Fruit fly (Drosophila melanogaster) whole organism, embryonic: ENCODE data around the gene sra.

Experiments
- CG10209 ChIP-seq: fragments of 200-800 bp; sonication (Bioruptor generic); optimal IDR thresholded peaks from 3 replicates; lab custom pipeline; 2017; ENCODE audit warnings: missing biosample characterization, mild to moderate bottlenecking, missing genetic modification characterization, missing genetic modification reagents
- CG15269 ChIP-seq: fragments of 200-800 bp; sonication (Bioruptor generic); optimal IDR thresholded peaks from 2 replicates; lab custom pipeline; 2018; ENCODE audit warnings: missing biosample characterization, mild to moderate bottlenecking, missing genetic modification characterization, moderate library complexity
- CG2712 ChIP-seq: fragments of 200-800 bp; optimal IDR thresholded peaks from 3 replicates; lab custom pipeline; 2019; ENCODE audit warnings: missing biosample characterization, mild to moderate bottlenecking, missing genetic modification characterization, moderate library complexity
- CG34422 ChIP-seq: fragments of 200-800 bp; sonication (Bioruptor generic); IDR thresholded peaks from 3 replicates; pipeline ENCODE4 v1.3.6; 2022; ENCODE audit warnings: missing biosample characterization, missing genetic modification characterization
- CG6854 ChIP-seq: fragments of 200-800 bp; sonication (Bioruptor generic); optimal IDR thresholded peaks from 3 replicates; lab custom pipeline; 2017; ENCODE audit warnings: missing biosample characterization, mild to moderate bottlenecking, missing genetic modification characterization
- CTCF ChIP-seq: fragments of 200-800 bp; sonication (Bioruptor generic); optimal IDR thresholded peaks from 2 replicates; lab custom pipeline; 2017; ENCODE audit warnings: missing biosample characterization, mild to moderate bottlenecking, missing genetic modification characterization, moderate library complexity
- Hr39 ChIP-seq: fragments of >200 bp; optimal IDR thresholded peaks from 2 replicates; lab custom pipeline; 2017
- al ChIP-seq: fragments of 200-800 bp; sonication (Bioruptor generic); IDR thresholded peaks from 2 replicates; pipeline ENCODE4 v1.3.6; 2022; ENCODE audit warnings: missing biosample characterization, missing genetic modification characterization
- crol ChIP-seq: fragments of 200-800 bp; sonication (Bioruptor generic); IDR thresholded peaks from 2 replicates; pipeline ENCODE4 v1.3.6; 2022; ENCODE audit warnings: missing biosample characterization, missing genetic modification characterization
- slbo ChIP-seq: fragments of 200-800 bp; sonication (Bioruptor generic); IDR thresholded peaks from 2 replicates; pipeline ENCODE4 v1.3.6; 2022; ENCODE audit warnings: missing biosample characterization, missing genetic modification characterization
- zfh1 ChIP-seq: fragments of 200-800 bp; sonication (Bioruptor generic); IDR thresholded peaks from 3 replicates; pipeline ENCODE4 v1.3.6; 2022; ENCODE audit warnings: missing biosample characterization, missing genetic modification characterization

DNA sequence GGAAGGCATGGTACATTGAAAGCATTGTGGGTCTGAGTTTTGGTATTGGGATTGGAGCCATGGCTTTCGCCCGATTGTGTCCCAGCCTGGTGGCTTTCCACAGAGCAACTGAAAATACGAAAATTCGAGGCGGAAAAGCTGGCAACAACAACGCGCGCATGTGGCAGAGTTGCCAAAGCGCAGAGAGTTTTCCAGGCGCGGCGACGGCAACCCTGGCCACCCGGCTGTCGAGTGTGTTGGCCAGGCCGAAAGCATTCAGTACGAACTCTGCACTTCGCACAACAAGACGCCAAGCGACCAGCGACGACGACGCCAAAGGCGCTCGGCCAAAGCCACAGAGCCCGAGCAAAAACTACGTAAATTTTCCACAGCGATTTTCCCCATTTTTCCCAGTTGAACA lies 39.0 kb downstream of the sra start:
- TF ChIP-seq CG15269 (tag; lab: Kevin White, UChicago) (no peak), Hr39 (lab: Kevin White, UChicago) (no peak), CG6854 (GFP tag; lab: Kevin White, UChicago) (no peak), slbo (GFP tag; lab: Robert Waterston, UW) (no peak), zfh1 (GFP tag; lab: Robert Waterston, UW) (no peak), CG34422 (GFP tag; lab: Robert Waterston, UW) (no peak), CG2712 (no peak), crol (GFP tag; lab: Robert Waterston, UW) (no peak), al (GFP tag; lab: Robert Waterston, UW) (no peak), CG10209 (no peak), CTCF (no peak)
